Fruit fly (Drosophila melanogaster) whole organism: ENCODE data around the gene wus.

Source experiments
- CG8478 ChIP-seq: fragments of >200 bp; optimal IDR thresholded peaks from 2 replicates; lab custom pipeline; 2018; ENCODE audit warnings: inconsistent platforms
- Dll ChIP-seq: fragments of >200 bp; optimal IDR thresholded peaks from 2 replicates; lab custom pipeline; 2017
- EcR ChIP-seq, 2 experiments: fragments of >200 bp; optimal IDR thresholded peaks; 2 replicates each; lab custom pipeline; 2017; ENCODE audit warnings: missing biosample characterization in 2 of 2, missing genetic modification characterization in 2 of 2, missing genetic modification reagents in 2 of 2
- pan ChIP-seq: fragments of >200 bp; optimal IDR thresholded peaks from 2 replicates; lab custom pipeline; 2017
- psq ChIP-seq: fragments of >200 bp; optimal IDR thresholded peaks from 2 replicates; lab custom pipeline; 2017
- usp ChIP-seq: fragments of >200 bp; optimal IDR thresholded peaks from 2 replicates; lab custom pipeline; 2017; ENCODE audit warnings: missing biosample characterization, missing genetic modification characterization, mixed read lengths

The wus gene

DNA sequence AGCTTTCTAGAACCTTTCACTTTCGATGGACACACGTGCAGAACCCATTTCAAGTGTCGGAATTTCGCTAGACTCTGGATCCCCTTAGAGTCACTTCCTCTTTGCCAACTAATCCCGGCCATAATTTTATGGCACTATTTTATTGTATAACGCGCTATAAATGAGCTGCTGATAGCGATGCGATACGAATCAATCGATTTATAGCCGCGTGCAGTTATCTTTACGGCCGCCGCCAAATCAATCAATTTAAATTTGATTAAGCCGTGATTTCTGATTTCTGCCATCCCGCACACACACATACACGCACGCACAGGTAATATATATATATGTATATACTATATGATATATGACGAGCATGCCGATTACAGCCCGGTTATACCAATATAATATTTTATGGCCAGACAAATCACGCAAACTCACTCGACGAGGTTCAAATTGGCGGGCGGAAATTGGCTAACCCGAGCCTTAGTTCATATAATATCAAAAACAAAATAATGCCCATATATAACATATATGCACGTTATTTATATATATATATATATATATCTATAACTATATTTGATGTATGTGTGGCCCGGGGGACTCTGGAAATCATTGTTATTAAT lies 19.9 kb downstream of the wus start:
- TF ChIP-seq usp (GFP tag; lab: Kevin White, UChicago) (no peak), EcR (GFP tag; optimal IDR thresholded peaks at IDR 0.05; lab: Kevin White, UChicago) (no peak), CG8478 (lab: Kevin White, UChicago) (no peak), pan (no peak), Dll (no peak), psq (lab: Kevin White, UChicago) (no peak)

DNA sequence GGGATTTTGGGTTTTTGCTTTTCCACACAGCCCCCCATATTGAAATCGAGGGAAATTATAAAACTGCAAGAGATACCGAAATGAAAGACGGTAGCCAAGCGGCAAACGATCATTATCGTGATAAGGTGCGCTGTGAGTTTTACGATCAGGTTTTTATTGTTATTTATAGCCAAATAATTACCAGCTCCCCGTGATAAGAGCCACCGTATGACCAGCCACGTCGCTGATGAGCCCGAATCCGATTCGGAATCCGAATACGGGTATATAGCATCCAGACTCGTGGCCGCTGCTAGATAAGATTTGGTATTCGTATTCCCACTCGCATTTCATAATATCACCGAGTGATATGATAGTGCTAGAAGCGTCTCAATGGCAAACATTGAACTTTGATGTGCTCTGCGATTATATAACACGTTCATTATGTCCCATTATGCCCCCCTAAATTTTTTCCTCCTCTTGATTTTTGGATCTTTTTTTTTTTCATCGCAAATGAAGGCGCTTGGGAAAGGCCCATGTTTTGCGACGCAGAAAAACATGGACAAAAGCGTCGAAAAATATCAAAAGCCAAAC lies 21.8 kb downstream of the wus start:
- TF ChIP-seq usp (GFP tag; lab: Kevin White, UChicago) (no peak), CG8478 (lab: Kevin White, UChicago) (no peak), pan (no peak), psq (lab: Kevin White, UChicago) (no peak), EcR (GFP tag; optimal IDR thresholded peaks at IDR 0.05; lab: Kevin White, UChicago) (no peak), Dll (no peak)

DNA sequence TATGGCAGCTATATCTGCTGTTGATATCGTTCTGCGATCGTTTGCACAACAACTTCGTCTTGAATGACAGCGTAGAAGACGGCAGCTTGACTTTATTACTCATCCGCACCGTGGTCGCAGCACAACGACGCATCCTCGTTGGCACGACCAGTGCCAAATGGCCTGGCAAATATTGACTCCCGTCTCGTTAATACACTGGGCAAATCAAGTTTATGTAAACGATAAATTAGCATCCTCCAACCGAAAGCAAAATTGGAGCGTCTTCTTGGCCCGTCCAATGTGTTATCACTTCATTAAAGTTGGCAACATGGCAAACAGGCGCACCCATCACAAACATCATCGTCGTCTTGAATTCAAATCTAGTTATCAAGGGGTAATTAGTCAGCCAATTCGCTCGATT lies 23.2 kb downstream of the wus start:
- TF ChIP-seq Dll (no peak), CG8478 (lab: Kevin White, UChicago) (no peak), usp (GFP tag; lab: Kevin White, UChicago) (no peak), EcR (GFP tag; optimal IDR thresholded peaks at IDR 0.05; lab: Kevin White, UChicago) (no peak), psq (lab: Kevin White, UChicago) (no peak), pan (no peak)

DNA sequence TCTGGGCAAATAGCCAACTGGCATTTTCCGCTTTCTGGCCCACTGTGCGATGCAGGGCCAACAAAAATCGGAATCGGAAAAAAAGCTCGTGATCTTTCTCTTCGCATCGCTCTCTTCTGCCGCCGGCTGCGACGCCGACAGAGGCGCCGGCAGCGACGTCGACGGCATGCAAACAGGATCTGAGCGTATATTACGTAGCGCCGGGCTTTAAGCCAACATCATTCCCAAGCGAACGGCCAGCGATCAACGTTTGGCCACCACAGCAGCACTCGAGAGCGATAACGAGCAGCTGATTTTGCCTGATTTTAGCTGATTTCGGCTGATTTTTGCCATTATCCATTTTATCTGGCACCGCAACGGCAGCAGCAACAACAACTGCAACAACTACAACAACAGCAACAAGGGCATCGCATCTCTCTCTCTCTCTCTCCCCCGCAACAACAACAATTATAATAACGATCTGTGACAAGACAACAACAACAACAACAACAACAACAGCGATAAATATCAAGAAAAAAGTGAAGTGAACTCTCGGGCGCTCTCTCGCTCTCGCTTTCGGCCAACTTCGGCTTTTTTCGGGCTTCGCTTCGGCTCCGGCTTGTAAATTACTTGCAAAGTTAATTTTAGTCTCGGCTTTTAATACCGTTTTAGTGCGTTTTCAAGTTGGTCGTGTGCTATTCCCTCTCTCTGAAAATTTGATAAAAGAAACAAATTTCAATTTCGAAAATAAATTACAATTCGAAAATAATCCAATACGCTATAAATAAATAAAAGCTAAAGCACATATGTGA lies 27.5 kb downstream of the wus start, which contains the start of gene CG4928:
Gene CG4928, plus strand, starts transcription at position 216 of the 791 bp plus-strand sequence.
- no peak for TF ChIP-seq pan
- no peak for TF ChIP-seq EcR (GFP tag; optimal IDR thresholded peaks at IDR 0.05; lab: Kevin White, UChicago)

dm6 chrX:16911962-16912361 lies 28.7 kb downstream of the wus start:
- TF ChIP-seq psq (lab: Kevin White, UChicago) (no peak), EcR (GFP tag; optimal IDR thresholded peaks at IDR 0.05; lab: Kevin White, UChicago) (no peak), Dll (no peak), pan (no peak), CG8478 (lab: Kevin White, UChicago) (no peak), usp (GFP tag; lab: Kevin White, UChicago) (no peak)

- TF ChIP-seq pan (no peak), usp (GFP tag; lab: Kevin White, UChicago) (no peak), CG8478 (lab: Kevin White, UChicago) (no peak), Dll (no peak), psq (lab: Kevin White, UChicago) (no peak), EcR (GFP tag; optimal IDR thresholded peaks at IDR 0.05; lab: Kevin White, UChicago) (no peak)
These were observed 30.8 kb downstream of the wus start for dm6 chrX:16909886-16910285.

DNA sequence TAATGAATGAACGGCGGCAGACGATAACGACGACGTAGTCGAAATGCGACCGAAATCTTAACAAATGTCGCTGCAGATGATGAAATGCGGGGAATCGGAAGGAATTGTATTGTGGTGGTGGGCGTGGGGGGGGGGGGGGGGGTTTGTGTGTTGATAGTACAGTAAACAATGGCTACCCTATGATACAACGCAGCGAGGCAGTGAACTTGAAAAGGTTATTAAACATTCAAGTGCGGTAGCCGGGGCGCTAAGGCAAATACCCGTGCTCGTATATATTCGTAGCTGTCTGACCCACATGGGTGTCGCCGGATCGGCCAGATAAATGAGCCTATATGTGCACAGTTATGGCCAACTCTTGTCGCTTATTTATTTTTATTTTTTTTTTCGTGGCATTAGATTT lies 31.4 kb downstream of the wus start:
- TF ChIP-seq psq (lab: Kevin White, UChicago) (no peak), Dll (no peak), usp (GFP tag; lab: Kevin White, UChicago) (no peak), EcR (GFP tag; optimal IDR thresholded peaks at IDR 0.05; lab: Kevin White, UChicago) (no peak), CG8478 (lab: Kevin White, UChicago) (no peak), pan (no peak)

DNA sequence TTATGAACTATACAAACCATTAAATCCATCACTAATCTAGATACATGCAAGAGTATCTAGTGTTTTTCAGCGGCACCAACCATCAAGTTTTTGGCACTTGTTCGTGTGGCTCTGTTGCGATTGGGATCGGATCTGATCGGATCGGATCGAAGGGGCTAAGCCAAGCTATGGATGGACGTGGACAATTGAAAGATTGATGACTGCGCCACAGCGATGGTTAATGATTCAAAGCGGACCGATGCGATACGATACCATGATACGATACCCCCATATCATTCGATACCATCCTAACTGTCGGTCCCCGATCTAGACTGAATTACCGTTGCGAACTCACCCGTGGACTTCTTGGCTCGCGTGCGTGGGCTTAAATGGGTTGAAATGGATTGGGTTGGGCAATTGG lies 33.0 kb downstream of the wus start:
- TF ChIP-seq Dll (no peak), psq (lab: Kevin White, UChicago) (no peak), pan (no peak), CG8478 (lab: Kevin White, UChicago) (no peak), EcR (GFP tag; optimal IDR thresholded peaks at IDR 0.05; lab: Kevin White, UChicago) (no peak), usp (GFP tag; lab: Kevin White, UChicago) (no peak)

- TF ChIP-seq CG8478 (lab: Kevin White, UChicago) = no peak
- no peak for TF ChIP-seq Dll
- TF ChIP-seq psq (lab: Kevin White, UChicago) = no peak
- no peak for TF ChIP-seq pan
- no peak for TF ChIP-seq usp (GFP tag; lab: Kevin White, UChicago)
- no peak for TF ChIP-seq EcR (GFP tag; optimal IDR thresholded peaks at IDR 0.05; lab: Kevin White, UChicago)
These were observed 33.7 kb downstream of the wus start for dm6 chrX:16907009-16907408.

- TF ChIP-seq pan (no peak), Dll (no peak), usp (GFP tag; lab: Kevin White, UChicago) (no peak)
These were observed 34.6 kb downstream of the wus start for dm6 chrX:16906065-16906464.

dm6 chrX:16902435-16902834 lies 38.2 kb downstream of the wus start:
- TF ChIP-seq pan (no peak), psq (lab: Kevin White, UChicago) (no peak), Dll (no peak), CG8478 (lab: Kevin White, UChicago) (no peak), usp (GFP tag; lab: Kevin White, UChicago) (no peak), EcR (GFP tag; optimal IDR thresholded peaks at IDR 0.05; lab: Kevin White, UChicago) (no peak)

DNA sequence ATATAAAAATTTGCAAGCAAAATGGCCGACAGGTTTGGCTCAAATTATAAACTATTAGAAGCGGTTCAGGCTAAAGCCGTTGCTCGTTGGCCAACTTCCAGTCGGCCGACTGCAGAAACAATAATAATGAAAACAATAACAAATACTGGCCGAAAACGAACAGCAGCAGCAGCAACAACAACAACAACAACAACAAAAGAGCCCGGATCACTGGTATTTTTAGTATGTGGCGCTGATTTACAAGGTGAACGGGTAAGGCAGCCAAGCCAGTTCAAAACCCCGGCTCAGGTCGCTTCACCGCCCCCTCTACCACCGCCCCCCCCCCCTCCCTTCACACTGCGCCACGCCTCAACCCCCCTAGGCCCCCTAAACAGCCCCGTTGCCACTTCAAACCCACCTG lies 40.4 kb downstream of the wus start:
- TF ChIP-seq usp (GFP tag; lab: Kevin White, UChicago) (no peak), psq (lab: Kevin White, UChicago) (no peak), pan (no peak), Dll (no peak), CG8478 (lab: Kevin White, UChicago) (no peak), EcR (GFP tag; optimal IDR thresholded peaks at IDR 0.05; lab: Kevin White, UChicago) (no peak)
